Worm (Caenorhabditis elegans) whole organism, early embryonic: Measurements from ENCODE around the gene srz-54.

ENCODE experiments used
- B0310.2 ChIP-seq: sonication (generic microtip); optimal IDR thresholded peaks from 2 replicates; lab custom pipeline; 2016; ENCODE audit warnings: mild to moderate bottlenecking, missing genetic modification characterization, missing compliant biosample characterization
- F13C5.2 ChIP-seq: sonication (generic microtip); optimal IDR thresholded peaks from 2 replicates; lab custom pipeline; 2017; ENCODE audit warnings: mild to moderate bottlenecking, missing genetic modification characterization, inconsistent platforms, missing compliant biosample characterization
- aly-1 ChIP-seq: sonication (generic microtip); optimal IDR thresholded peaks from 2 replicates; lab custom pipeline; 2016; ENCODE audit warnings: missing genetic modification characterization, missing compliant biosample characterization
- ama-1 ChIP-seq: fragments of 150-350 bp; optimal IDR thresholded peaks from 2 replicates; lab custom pipeline; 2014
- ceh-13 ChIP-seq: fragments of 200-800 bp; sonication (Bioruptor generic); optimal IDR thresholded peaks from 2 replicates; lab custom pipeline; 2018; ENCODE audit warnings: mild to moderate bottlenecking, missing genetic modification characterization, missing compliant biosample characterization
- ceh-36 ChIP-seq: sonication (generic microtip); optimal IDR thresholded peaks from 2 replicates; lab custom pipeline; 2016; ENCODE audit warnings: missing genetic modification characterization, inconsistent platforms, missing compliant biosample characterization
- ets-7 ChIP-seq: sonication (generic microtip); optimal IDR thresholded peaks from 2 replicates; lab custom pipeline; 2016; ENCODE audit warnings: missing genotype, missing genetic modification characterization, missing compliant biosample characterization
- flt-1 ChIP-seq: fragments of 200-800 bp; sonication (Bioruptor generic); IDR thresholded peaks from 2 replicates; pipeline ENCODE4 v1.3.6; 2022; ENCODE audit warnings: missing genetic modification characterization, missing compliant biosample characterization
- hmbx-1 ChIP-seq: sonication (generic microtip); optimal IDR thresholded peaks from 2 replicates; lab custom pipeline; 2016; ENCODE audit warnings: mild to moderate bottlenecking, missing genetic modification characterization, missing compliant biosample characterization
- hmg-4 ChIP-seq: fragments of 200-800 bp; sonication (Bioruptor generic); optimal IDR thresholded peaks from 2 replicates; lab custom pipeline; 2018; ENCODE audit warnings: mild to moderate bottlenecking, missing genetic modification characterization, missing compliant biosample characterization
- hnd-1 ChIP-seq: sonication (generic microtip); optimal IDR thresholded peaks from 2 replicates; lab custom pipeline; 2016; ENCODE audit warnings: missing genetic modification characterization, missing compliant biosample characterization
- pes-1 ChIP-seq: fragments of 200-800 bp; sonication (Bioruptor generic); IDR thresholded peaks from 2 replicates; pipeline ENCODE4 v1.3.6; 2022; ENCODE audit warnings: missing genetic modification reagents, missing genetic modification characterization, missing compliant biosample characterization
- scrt-1 ChIP-seq: fragments of 200-800 bp; sonication (Bioruptor generic); IDR thresholded peaks from 2 replicates; pipeline ENCODE4 v1.3.6; 2022; ENCODE audit warnings: missing genetic modification characterization, missing compliant biosample characterization
- sea-1 ChIP-seq: fragments of 200-800 bp; sonication (Bioruptor generic); conservative IDR thresholded peaks from 2 replicates; pipeline ENCODE4 v1.3.6; 2022; ENCODE audit warnings: missing genetic modification characterization, missing compliant biosample characterization
- tbx-11 ChIP-seq: fragments of 200-800 bp; sonication (Bioruptor generic); IDR thresholded peaks from 2 replicates; pipeline ENCODE4 v1.3.6; 2022; ENCODE audit warnings: missing genetic modification characterization, missing compliant biosample characterization
- tbx-37 ChIP-seq: fragments of 200-800 bp; sonication (Bioruptor generic); conservative IDR thresholded peaks from 2 replicates; pipeline ENCODE4 v1.3.6; 2022; ENCODE audit warnings: missing genetic modification reagents, missing genetic modification characterization, missing compliant biosample characterization
- tra-4 ChIP-seq: sonication (generic microtip); optimal IDR thresholded peaks from 2 replicates; lab custom pipeline; 2017; ENCODE audit warnings: missing genetic modification characterization, missing compliant biosample characterization

srz-54 gene

ce11 chrV:17022613-17023322 lies 42.3 kb downstream of the srz-54 start, which contains the start of the genes F49H6.8 and F49H6.5:
TSS of gene F49H6.8 (minus strand) at chrV:17022663.
TSS of gene F49H6.5 (plus strand) at chrV:17023241.
- TF ChIP-seq ceh-13 (GFP tag; lab: Kevin White, UChicago) (no peak), tra-4 (tag; lab: Kevin White, UChicago) (no peak), pes-1 (no peak), ama-1 (no peak), sea-1 (GFP tag; lab: Robert Waterston, UW) (no peak), flt-1 (GFP tag; lab: Robert Waterston, UW) (no peak), ceh-36 (tag; lab: Kevin White, UChicago) (no peak), hmg-4 (GFP tag; lab: Kevin White, UChicago) (no peak), scrt-1 (no peak), ets-7 (tag; lab: Kevin White, UChicago) (no peak), tbx-37 (GFP tag; lab: Robert Waterston, UW) (no peak), aly-1 (tag; lab: Kevin White, UChicago) (no peak)

ce11 chrV:17026289-17026688 lies 45.8 kb downstream of the srz-54 start, which contains the start of gene F49H6.15:
TSS of gene F49H6.15 (minus strand) at chrV:17026389.
- no peak for TF ChIP-seq hmg-4 (GFP tag; lab: Kevin White, UChicago)
- no peak for TF ChIP-seq hmbx-1 (tag; lab: Kevin White, UChicago)
- no peak for TF ChIP-seq tbx-37 (GFP tag; lab: Robert Waterston, UW)
- TF ChIP-seq ets-7 (tag; lab: Kevin White, UChicago) = no peak
- no peak for TF ChIP-seq scrt-1
- no peak for TF ChIP-seq ama-1
- no peak for TF ChIP-seq ceh-36 (tag; lab: Kevin White, UChicago)
- TF ChIP-seq aly-1 (tag; lab: Kevin White, UChicago) = no peak
- TF ChIP-seq hnd-1 = no peak
- no peak for TF ChIP-seq flt-1 (GFP tag; lab: Robert Waterston, UW)
- no peak for TF ChIP-seq ceh-13 (GFP tag; lab: Kevin White, UChicago)
- no peak for TF ChIP-seq tra-4 (tag; lab: Kevin White, UChicago)
- no peak for TF ChIP-seq F13C5.2
- TF ChIP-seq tbx-11 (GFP tag; lab: Robert Waterston, UW) = no peak
- no peak for TF ChIP-seq sea-1 (GFP tag; lab: Robert Waterston, UW)
- no peak for TF ChIP-seq pes-1
- no peak for TF ChIP-seq B0310.2 (tag; lab: Kevin White, UChicago)

DNA sequence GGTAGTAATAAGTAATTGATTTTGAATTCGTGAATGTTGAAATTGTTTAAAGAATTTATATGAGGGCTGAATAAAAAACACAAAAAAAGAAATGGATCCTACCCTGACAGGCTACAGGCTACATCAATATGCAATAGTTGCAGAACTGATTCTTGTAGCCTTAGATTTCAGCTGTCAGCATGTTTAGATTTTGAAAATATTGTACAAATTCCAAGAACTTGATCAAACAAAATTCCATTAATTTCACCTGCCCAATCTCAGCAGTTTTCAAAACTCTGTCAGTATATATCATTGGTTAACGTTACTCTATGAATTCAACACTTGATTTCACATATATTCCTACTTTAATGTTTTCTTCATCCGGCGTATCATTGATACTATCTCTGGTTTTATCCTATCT lies 50.0 kb downstream of the srz-54 start:
- no peak for TF ChIP-seq scrt-1
- TF ChIP-seq F13C5.2 = no peak
- no peak for TF ChIP-seq ceh-13 (GFP tag; lab: Kevin White, UChicago)
- TF ChIP-seq B0310.2 (tag; lab: Kevin White, UChicago) = no peak
- TF ChIP-seq tbx-37 (GFP tag; lab: Robert Waterston, UW) = no peak
- no peak for TF ChIP-seq hnd-1
- TF ChIP-seq pes-1 = no peak
- TF ChIP-seq aly-1 (tag; lab: Kevin White, UChicago) = no peak
- no peak for TF ChIP-seq hmbx-1 (tag; lab: Kevin White, UChicago)
- no peak for TF ChIP-seq ceh-36 (tag; lab: Kevin White, UChicago)
- TF ChIP-seq ets-7 (tag; lab: Kevin White, UChicago) = no peak
